Worm (Caenorhabditis elegans) whole organism, midembryonic: ENCODE results near the gene C30G12.2.

Source experiments
- T22C8.4 ChIP-seq: fragments of 200-800 bp; sonication (Bioruptor generic); IDR thresholded peaks from 2 replicates; pipeline ENCODE4 v1.3.6; 2022; ENCODE audit warnings: missing genetic modification characterization, missing compliant biosample characterization
- cog-1 ChIP-seq: sonication (generic microtip); optimal IDR thresholded peaks from 2 replicates; lab custom pipeline; 2016; ENCODE audit warnings: missing genetic modification characterization, missing compliant biosample characterization
- flt-1 ChIP-seq: fragments of 200-800 bp; sonication (Bioruptor generic); IDR thresholded peaks from 2 replicates; pipeline ENCODE4 v1.3.6; 2022; ENCODE audit warnings: missing genetic modification characterization, missing compliant biosample characterization
- klf-2 ChIP-seq: fragments of 200-800 bp; sonication (Bioruptor generic); conservative IDR thresholded peaks from 2 replicates; pipeline ENCODE4 v1.3.6; 2022; ENCODE audit warnings: missing genetic modification reagents, missing genetic modification characterization, missing compliant biosample characterization
- med-1 ChIP-seq: sonication (generic microtip); optimal IDR thresholded peaks from 2 replicates; lab custom pipeline; 2017; ENCODE audit warnings: missing genetic modification characterization, mild to moderate bottlenecking, missing compliant biosample characterization, antibody characterized with exemption, missing genetic modification reagents; ENCODE audit not compliant: insufficient read depth
- ref-1 ChIP-seq: fragments of 200-800 bp; sonication (Bioruptor generic); conservative IDR thresholded peaks from 2 replicates; pipeline ENCODE4 v1.3.6; 2022; ENCODE audit warnings: missing genetic modification reagents, missing genetic modification characterization, missing compliant biosample characterization
- tab-1 ChIP-seq: fragments of 200-800 bp; sonication (Bioruptor generic); IDR thresholded peaks from 2 replicates; pipeline ENCODE4 v1.3.6; 2022; ENCODE audit warnings: missing genetic modification characterization, missing compliant biosample characterization
- ztf-23 ChIP-seq: fragments of 200-800 bp; sonication (Bioruptor generic); IDR thresholded peaks from 2 replicates; pipeline ENCODE4 v1.3.6; 2022; ENCODE audit warnings: missing genetic modification reagents, missing genetic modification characterization, missing compliant biosample characterization
- ztf-29 ChIP-seq: fragments of 200-800 bp; sonication (Bioruptor generic); IDR thresholded peaks from 2 replicates; pipeline ENCODE4 v1.3.6; 2022; ENCODE audit warnings: missing genetic modification reagents, missing genetic modification characterization, missing compliant biosample characterization

The C30G12.2 gene

DNA sequence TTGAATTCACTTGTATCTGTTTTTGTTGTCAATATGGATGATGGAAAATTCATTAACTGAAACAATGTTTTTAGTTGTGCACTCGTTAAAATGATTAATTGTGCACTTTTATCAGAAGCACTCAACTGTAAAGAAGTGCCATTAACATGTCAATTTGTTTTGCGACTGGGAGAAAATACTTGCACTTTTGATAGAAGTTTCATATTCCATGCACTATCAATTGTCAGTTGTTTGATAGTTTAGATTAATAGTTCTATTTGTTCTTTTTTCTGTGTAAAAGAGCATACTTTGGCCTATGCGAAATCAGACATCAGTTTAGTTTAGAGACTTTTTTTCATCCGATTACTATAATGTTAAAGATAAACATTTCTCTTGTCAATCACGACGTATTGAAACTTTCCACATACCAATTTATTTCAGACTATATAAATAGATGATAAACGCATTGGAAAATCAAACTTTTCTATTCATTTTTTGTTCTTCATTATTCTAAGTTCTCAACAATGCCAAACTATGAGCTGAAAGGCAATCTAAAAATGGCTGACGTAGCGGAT, at the start of gene C30G12.2:
Gene C30G12.2, plus strand, starts transcription at position 504 of the 554 bp plus-strand sequence.
- no peak for TF ChIP-seq cog-1
- TF ChIP-seq ref-1 (GFP tag; lab: Robert Waterston, UW) = no peak
- no peak for TF ChIP-seq med-1 (GFP tag; lab: Kevin White, UChicago)
- no peak for TF ChIP-seq klf-2 (GFP tag; lab: Robert Waterston, UW)
- TF ChIP-seq T22C8.4 (GFP tag; lab: Robert Waterston, UW) = no peak
- TF ChIP-seq ztf-23 (GFP tag; lab: Robert Waterston, UW) = no peak
- no peak for TF ChIP-seq tab-1 (GFP tag; lab: Robert Waterston, UW)
- TF ChIP-seq ztf-29 (GFP tag; lab: Robert Waterston, UW) = no peak
- no peak for TF ChIP-seq flt-1 (GFP tag; lab: Robert Waterston, UW)

DNA sequence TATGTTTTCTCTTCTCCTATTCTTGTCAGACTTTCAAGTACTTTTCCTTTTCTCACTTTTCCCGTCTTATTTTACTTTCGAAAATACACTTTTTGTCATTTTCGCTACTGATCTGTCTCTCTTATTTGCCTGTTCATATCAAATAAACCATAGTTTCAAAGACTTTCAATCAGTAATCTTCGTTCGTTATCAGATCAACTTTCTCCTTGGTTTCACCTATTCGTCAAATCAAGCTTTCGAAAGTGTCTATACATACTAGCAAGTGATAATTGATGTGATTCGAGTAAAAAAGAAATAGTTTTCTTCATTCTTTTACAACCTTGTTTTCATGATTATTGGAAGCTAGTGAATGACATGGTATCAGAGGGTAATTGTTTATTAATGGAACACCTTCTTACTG, 47.5 kb upstream of the C30G12.2 start:
- no peak for TF ChIP-seq ztf-29 (GFP tag; lab: Robert Waterston, UW)
- TF ChIP-seq med-1 (GFP tag; lab: Kevin White, UChicago) = no peak
- TF ChIP-seq ztf-23 (GFP tag; lab: Robert Waterston, UW) = no peak
- TF ChIP-seq cog-1 = no peak
- TF ChIP-seq flt-1 (GFP tag; lab: Robert Waterston, UW) = no peak
- TF ChIP-seq ref-1 (GFP tag; lab: Robert Waterston, UW) = no peak
- no peak for TF ChIP-seq klf-2 (GFP tag; lab: Robert Waterston, UW)
- TF ChIP-seq T22C8.4 (GFP tag; lab: Robert Waterston, UW) = no peak
- no peak for TF ChIP-seq tab-1 (GFP tag; lab: Robert Waterston, UW)

DNA sequence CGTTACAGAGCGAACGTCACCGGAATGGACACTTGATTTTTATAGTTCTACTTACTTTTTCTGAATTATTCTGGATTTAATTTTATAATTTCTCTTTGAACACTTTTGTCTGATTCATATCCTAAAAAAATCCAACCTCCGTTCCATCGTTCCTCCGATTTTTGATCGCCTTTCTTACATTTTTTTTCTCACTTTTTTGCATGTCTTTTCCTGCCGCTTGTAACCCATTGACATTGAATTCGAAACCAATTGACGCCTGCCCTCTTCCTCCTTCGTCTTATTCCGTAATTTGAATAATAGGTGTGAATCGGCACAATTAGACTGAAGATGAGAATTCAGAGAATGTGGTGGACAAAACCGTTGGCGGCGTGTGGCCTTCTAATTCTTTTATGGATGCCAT, 44.6 kb upstream of the C30G12.2 start, which contains the start of gene skpo-3:
Gene skpo-3, plus strand, starts transcription at position 301 of the 400 bp plus-strand sequence.
- TF ChIP-seq klf-2 (GFP tag; lab: Robert Waterston, UW) (no peak), flt-1 (GFP tag; lab: Robert Waterston, UW) (no peak), T22C8.4 (GFP tag; lab: Robert Waterston, UW) (no peak)

- TF ChIP-seq klf-2 (GFP tag; lab: Robert Waterston, UW) (no peak), tab-1 (GFP tag; lab: Robert Waterston, UW) (no peak), med-1 (GFP tag; lab: Kevin White, UChicago) (no peak), ztf-23 (GFP tag; lab: Robert Waterston, UW) (no peak), ref-1 (GFP tag; lab: Robert Waterston, UW) (no peak), T22C8.4 (GFP tag; lab: Robert Waterston, UW) (no peak), ztf-29 (GFP tag; lab: Robert Waterston, UW) (no peak), flt-1 (GFP tag; lab: Robert Waterston, UW) (no peak), cog-1 (no peak)
These were observed 38.2 kb upstream of the C30G12.2 start, which contains the start of the genes prx-13 and ada-2 for ce11 chrII:7251978-7252377. TSS of gene prx-13 (minus strand) at chrII:7252015. TSS of gene ada-2 (plus strand) at chrII:7252259.

DNA sequence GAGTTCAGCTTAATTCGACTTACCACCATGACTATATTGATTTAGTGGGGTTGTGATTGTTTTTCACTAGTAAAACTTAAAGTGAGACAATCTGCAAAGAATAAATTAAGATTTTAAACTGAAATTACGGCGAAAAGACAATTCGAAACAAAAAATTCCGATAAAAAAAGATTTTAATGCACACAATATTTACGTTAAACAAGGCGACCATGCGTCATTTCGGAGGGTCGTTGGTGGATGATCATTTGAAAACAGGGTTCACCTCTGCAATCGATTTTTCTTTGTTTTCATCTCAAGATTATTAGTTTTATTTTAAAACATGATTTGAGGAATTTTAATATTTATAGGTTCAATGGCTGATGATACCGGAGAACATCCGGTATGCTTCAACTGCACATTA, 37.2 kb upstream of the C30G12.2 start, which contains the start of gene lsm-4:
Gene lsm-4, minus strand, starts transcription at position 91 of the 400 bp plus-strand sequence.
- TF ChIP-seq ref-1 (GFP tag; lab: Robert Waterston, UW) (no peak), flt-1 (GFP tag; lab: Robert Waterston, UW) (no peak), ztf-23 (GFP tag; lab: Robert Waterston, UW) (no peak), med-1 (GFP tag; lab: Kevin White, UChicago) (no peak), ztf-29 (GFP tag; lab: Robert Waterston, UW) (no peak), klf-2 (GFP tag; lab: Robert Waterston, UW) (no peak), T22C8.4 (GFP tag; lab: Robert Waterston, UW) (no peak), tab-1 (GFP tag; lab: Robert Waterston, UW) (no peak), cog-1 (no peak)

DNA sequence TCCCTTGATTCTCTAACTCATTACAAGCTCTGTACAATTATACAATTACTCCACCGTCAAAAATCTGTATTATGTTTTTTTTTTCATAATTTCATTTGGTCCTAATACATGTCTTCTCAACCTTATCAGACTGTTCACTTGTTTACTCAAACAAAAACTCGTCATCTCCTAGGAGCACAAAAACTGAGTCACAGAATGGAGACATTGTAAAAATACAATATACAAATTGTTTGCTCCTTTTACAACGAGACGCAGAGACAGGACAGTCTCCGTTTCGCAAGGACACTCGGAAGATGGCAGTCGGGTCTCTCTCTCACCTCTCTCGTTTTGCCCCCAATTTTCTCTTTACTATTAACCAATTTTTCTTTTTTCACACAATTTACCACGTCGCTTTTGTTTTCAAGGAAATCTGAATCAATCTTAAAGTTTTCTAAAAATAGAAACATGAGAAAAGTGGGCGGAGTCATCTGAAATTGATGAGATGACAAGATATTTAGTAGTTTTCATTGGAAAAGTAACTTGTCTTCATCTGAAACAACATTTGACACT, 34.5 kb upstream of the C30G12.2 start, which contains the start of gene F32A5.8:
Gene F32A5.8, plus strand, starts transcription at position 499 of the 549 bp plus-strand sequence.
- TF ChIP-seq flt-1 (GFP tag; lab: Robert Waterston, UW) (no peak), ztf-29 (GFP tag; lab: Robert Waterston, UW) (no peak), T22C8.4 (GFP tag; lab: Robert Waterston, UW) (no peak), ref-1 (GFP tag; lab: Robert Waterston, UW) (no peak), cog-1 (no peak), ztf-23 (GFP tag; lab: Robert Waterston, UW) (no peak), klf-2 (GFP tag; lab: Robert Waterston, UW) (no peak), tab-1 (GFP tag; lab: Robert Waterston, UW) (no peak), med-1 (GFP tag; lab: Kevin White, UChicago) (no peak)

DNA sequence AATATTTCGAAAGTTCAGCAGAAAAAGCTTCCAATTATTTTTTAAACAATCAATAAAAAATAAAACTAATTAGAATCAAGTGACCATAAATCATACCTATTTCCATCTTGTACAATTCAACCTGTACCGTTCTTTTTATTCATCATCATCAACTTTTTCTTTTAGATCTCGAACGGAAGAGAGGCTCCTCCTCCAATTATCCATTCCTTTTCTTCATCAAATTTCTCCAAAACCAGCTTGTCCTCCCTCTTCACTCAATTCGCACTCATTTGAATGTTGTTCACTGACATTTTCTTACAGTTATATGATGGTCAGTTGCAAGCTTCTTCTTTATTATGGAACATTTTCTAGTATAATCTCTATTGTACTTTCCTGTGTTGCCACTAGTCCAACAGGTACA, 28.4 kb upstream of the C30G12.2 start, which contains the start of gene C30G12.4:
Gene C30G12.4, plus strand, starts transcription at position 301 of the 400 bp plus-strand sequence.
- no peak for TF ChIP-seq cog-1
- no peak for TF ChIP-seq tab-1 (GFP tag; lab: Robert Waterston, UW)
- TF ChIP-seq T22C8.4 (GFP tag; lab: Robert Waterston, UW) = no peak
- TF ChIP-seq klf-2 (GFP tag; lab: Robert Waterston, UW) = no peak
- no peak for TF ChIP-seq ztf-29 (GFP tag; lab: Robert Waterston, UW)
- TF ChIP-seq ztf-23 (GFP tag; lab: Robert Waterston, UW) = no peak
- no peak for TF ChIP-seq flt-1 (GFP tag; lab: Robert Waterston, UW)
- TF ChIP-seq ref-1 (GFP tag; lab: Robert Waterston, UW) = no peak
- TF ChIP-seq med-1 (GFP tag; lab: Kevin White, UChicago) = no peak

ce11 chrII:7264675-7265074, 25.6 kb upstream of the C30G12.2 start:
- TF ChIP-seq tab-1 (GFP tag; lab: Robert Waterston, UW) = no peak
- TF ChIP-seq klf-2 (GFP tag; lab: Robert Waterston, UW) = no peak
- TF ChIP-seq cog-1 = no peak
- no peak for TF ChIP-seq ztf-29 (GFP tag; lab: Robert Waterston, UW)
- no peak for TF ChIP-seq ztf-23 (GFP tag; lab: Robert Waterston, UW)
- TF ChIP-seq ref-1 (GFP tag; lab: Robert Waterston, UW) = no peak
- TF ChIP-seq med-1 (GFP tag; lab: Kevin White, UChicago) = no peak
- TF ChIP-seq T22C8.4 (GFP tag; lab: Robert Waterston, UW) = no peak
- no peak for TF ChIP-seq flt-1 (GFP tag; lab: Robert Waterston, UW)
